Worm (Caenorhabditis elegans) whole organism, young adult: Measurements from ENCODE around the gene srh-264.

Experiments used
- T07F8.4 ChIP-seq: sonication (generic microtip); optimal IDR thresholded peaks from 2 replicates; lab custom pipeline; 2016; ENCODE audit warnings: mild to moderate bottlenecking, missing genetic modification characterization, moderate library complexity, missing compliant biosample characterization
- gei-17 ChIP-seq: fragments of 200-800 bp; sonication (Bioruptor generic); optimal IDR thresholded peaks from 2 replicates; lab custom pipeline; 2018; ENCODE audit warnings: mild to moderate bottlenecking, missing genetic modification characterization, missing compliant biosample characterization
- hrde-1 ChIP-seq: sonication (generic microtip); optimal IDR thresholded peaks from 2 replicates; lab custom pipeline; 2016; ENCODE audit warnings: missing genetic modification characterization, mild to moderate bottlenecking, missing compliant biosample characterization, moderate library complexity, missing genotype, missing genetic modification reagents, borderline replicate concordance
- snpc-3.4 ChIP-seq: sonication (generic microtip); optimal IDR thresholded peaks from 2 replicates; lab custom pipeline; 2017; ENCODE audit warnings: missing genetic modification characterization, mild to moderate bottlenecking, missing compliant biosample characterization, antibody characterized with exemption, moderate library complexity, missing genotype, missing genetic modification reagents
- unc-62 ChIP-seq: fragments of 150-350 bp; optimal IDR thresholded peaks from 2 replicates; lab custom pipeline; 2014; ENCODE audit warnings: missing biosample characterization, missing genetic modification reagents, missing genetic modification characterization

- TF ChIP-seq T07F8.4 (tag; lab: Kevin White, UChicago): no peak
- TF ChIP-seq hrde-1 (tag; lab: Kevin White, UChicago): no peak
- no peak for TF ChIP-seq gei-17 (GFP tag; lab: Kevin White, UChicago)
- TF ChIP-seq snpc-3.4 (tag; lab: Kevin White, UChicago): no peak
- no peak for TF ChIP-seq unc-62
These were observed 17.5 kb downstream of the srh-264 start for ce11 chrV:15431322-15432052.
